Fruit fly (Drosophila melanogaster) Kc167 (cell line): ENCODE data around the gene ham.

Experiments
- Myc ChIP-seq: fragments of >200 bp; optimal IDR thresholded peaks from 2 replicates; lab custom pipeline; 2017; ENCODE audit warnings: missing external identifiers
- Sin3A ChIP-seq: fragments of >200 bp; optimal IDR thresholded peaks from 2 replicates; lab custom pipeline; 2018; ENCODE audit warnings: missing external identifiers
- h ChIP-seq: fragments of >200 bp; optimal IDR thresholded peaks from 3 replicates; lab custom pipeline; 2018; ENCODE audit warnings: missing external identifiers
- insv ChIP-seq: fragments of >200 bp; optimal IDR thresholded peaks from 3 replicates; lab custom pipeline; 2018; ENCODE audit warnings: missing external identifiers
- psq ChIP-seq: fragments of >200 bp; optimal IDR thresholded peaks from 2 replicates; lab custom pipeline; 2017; ENCODE audit warnings: missing external identifiers
- ttk ChIP-seq: sonication (Bioruptor generic); optimal IDR thresholded peaks from 2 replicates; lab custom pipeline; 2017; ENCODE audit warnings: missing external identifiers

- TF ChIP-seq Sin3A (no peak), Myc (lab: Kevin White, UChicago) (no peak), ttk (lab: Kevin White, UChicago) (no peak), h (lab: Kevin White, UChicago) (no peak), insv (lab: Kevin White, UChicago) (no peak), psq (no peak)
Observed at dm6 chr2L:18812755-18813154, 20.0 kb upstream of the ham start.
